Fruit fly (Drosophila melanogaster) whole organism, prepupa: ENCODE results near the gene CG43098.

ENCODE experiments used
- Blimp-1 ChIP-seq: fragments of 200-800 bp; sonication (Bioruptor generic); optimal IDR thresholded peaks from 3 replicates; lab custom pipeline; 2017; ENCODE audit warnings: missing biosample characterization, missing genetic modification characterization, mild to moderate bottlenecking, moderate library complexity, missing genetic modification reagents
- CG10631 ChIP-seq: fragments of 200-800 bp; sonication (Bioruptor generic); optimal IDR thresholded peaks from 2 replicates; lab custom pipeline; 2016; ENCODE audit warnings: missing biosample characterization, missing genetic modification characterization
- CG10669 ChIP-seq: fragments of 200-800 bp; sonication (Bioruptor generic); optimal IDR thresholded peaks from 3 replicates; lab custom pipeline; 2018; ENCODE audit warnings: missing biosample characterization, mild to moderate bottlenecking, missing genetic modification characterization, moderate library complexity
- CG11294 ChIP-seq: fragments of 200-800 bp; sonication (Bioruptor generic); IDR thresholded peaks from 2 replicates; pipeline ENCODE4 v1.3.6; 2022; ENCODE audit warnings: missing biosample characterization, missing genetic modification characterization
- CG11902 ChIP-seq: fragments of 200-800 bp; sonication (Bioruptor generic); optimal IDR thresholded peaks from 3 replicates; lab custom pipeline; 2016; ENCODE audit warnings: missing biosample characterization, missing genetic modification characterization
- CG15336 ChIP-seq: fragments of 200-800 bp; sonication (Bioruptor generic); IDR thresholded peaks from 2 replicates; pipeline ENCODE4 v1.3.6; 2022; ENCODE audit warnings: missing biosample characterization, missing genetic modification characterization
- CG1621 ChIP-seq: fragments of 200-800 bp; sonication (Bioruptor generic); optimal IDR thresholded peaks from 3 replicates; lab custom pipeline; 2018; ENCODE audit warnings: missing biosample characterization, mild to moderate bottlenecking, missing genetic modification characterization
- CG16779 ChIP-seq: fragments of 200-800 bp; sonication (Bioruptor generic); optimal IDR thresholded peaks from 3 replicates; lab custom pipeline; 2017; ENCODE audit warnings: missing biosample characterization, mild to moderate bottlenecking, missing genetic modification characterization
- CG3032 ChIP-seq: fragments of 200-800 bp; optimal IDR thresholded peaks from 2 replicates; lab custom pipeline; 2019; ENCODE audit warnings: missing biosample characterization, mild to moderate bottlenecking, missing genetic modification characterization, moderate library complexity
- CG31627 ChIP-seq: fragments of 200-800 bp; sonication (Bioruptor generic); optimal IDR thresholded peaks from 3 replicates; lab custom pipeline; 2016; ENCODE audit warnings: missing biosample characterization, missing genetic modification characterization
- CG32006 ChIP-seq: fragments of 200-800 bp; sonication (Bioruptor generic); optimal IDR thresholded peaks from 3 replicates; lab custom pipeline; 2017; ENCODE audit warnings: missing biosample characterization, mild to moderate bottlenecking, missing genetic modification characterization
- CG34406 ChIP-seq: fragments of 200-800 bp; sonication (Bioruptor generic); optimal IDR thresholded peaks from 3 replicates; lab custom pipeline; 2016; ENCODE audit warnings: missing biosample characterization, missing genetic modification characterization
- CG3919 ChIP-seq: fragments of 200-800 bp; sonication (Bioruptor generic); optimal IDR thresholded peaks from 3 replicates; lab custom pipeline; 2016; ENCODE audit warnings: missing biosample characterization, missing genetic modification characterization
- CG4318 ChIP-seq: fragments of 200-800 bp; sonication (Bioruptor generic); optimal IDR thresholded peaks from 3 replicates; lab custom pipeline; 2017; ENCODE audit warnings: missing biosample characterization, mild to moderate bottlenecking, missing genetic modification characterization
- CG6163 ChIP-seq: fragments of 200-800 bp; sonication (Bioruptor generic); IDR thresholded peaks from 3 replicates; pipeline ENCODE4 v1.3.6; 2022; ENCODE audit warnings: missing biosample characterization, missing genetic modification characterization
- CG6276 ChIP-seq: fragments of 200-800 bp; sonication (Bioruptor generic); optimal IDR thresholded peaks from 2 replicates; lab custom pipeline; 2017; ENCODE audit warnings: missing biosample characterization, mild to moderate bottlenecking, missing genetic modification characterization
- CG6792 ChIP-seq: fragments of 200-800 bp; sonication (Bioruptor generic); optimal IDR thresholded peaks from 3 replicates; lab custom pipeline; 2016; ENCODE audit warnings: missing biosample characterization, missing genetic modification characterization
- CG6808 ChIP-seq: fragments of 200-800 bp; sonication (Bioruptor generic); optimal IDR thresholded peaks from 3 replicates; lab custom pipeline; 2017; ENCODE audit warnings: missing biosample characterization, missing genetic modification characterization, mild to moderate bottlenecking, moderate library complexity, missing genetic modification reagents
- CG7368 ChIP-seq: fragments of 200-800 bp; sonication (Bioruptor generic); optimal IDR thresholded peaks from 3 replicates; lab custom pipeline; 2016; ENCODE audit warnings: missing biosample characterization, missing genetic modification characterization
- CG8119 ChIP-seq: fragments of 200-800 bp; sonication (Bioruptor generic); IDR thresholded peaks from 3 replicates; pipeline ENCODE4 v1.3.6; 2022; ENCODE audit warnings: missing biosample characterization, missing genetic modification characterization
- CG8632 ChIP-seq: fragments of 200-800 bp; sonication (Bioruptor generic); optimal IDR thresholded peaks from 3 replicates; lab custom pipeline; 2016; ENCODE audit warnings: missing biosample characterization, missing genetic modification characterization
- Eip75B ChIP-seq: fragments of 200-800 bp; sonication (Bioruptor generic); optimal IDR thresholded peaks from 3 replicates; lab custom pipeline; 2016; ENCODE audit warnings: missing biosample characterization, missing genetic modification characterization
- Eip78C ChIP-seq: fragments of 200-800 bp; sonication (Bioruptor generic); peaks from one replicate; lab custom pipeline; 2016; ENCODE audit warnings: missing biosample characterization, missing genetic modification characterization
- Ets21C ChIP-seq: fragments of 200-800 bp; sonication (Bioruptor generic); optimal IDR thresholded peaks from 3 replicates; lab custom pipeline; 2016; ENCODE audit warnings: missing biosample characterization, missing genetic modification characterization
- Ets96B ChIP-seq: fragments of 200-800 bp; optimal IDR thresholded peaks from 2 replicates; lab custom pipeline; 2019; ENCODE audit warnings: missing biosample characterization, mild to moderate bottlenecking, missing genetic modification characterization, moderate library complexity
- Gug ChIP-seq: fragments of 200-800 bp; sonication (Bioruptor generic); IDR thresholded peaks from 2 replicates; pipeline ENCODE4 v1.3.6; 2022; ENCODE audit warnings: missing biosample characterization, missing genetic modification characterization
- Hr38 ChIP-seq: sonication (Bioruptor generic); optimal IDR thresholded peaks from 2 replicates; lab custom pipeline; 2016; ENCODE audit warnings: missing biosample characterization, missing genetic modification characterization
- Hr4 ChIP-seq: fragments of 200-800 bp; sonication (Bioruptor generic); optimal IDR thresholded peaks from 3 replicates; lab custom pipeline; 2016; ENCODE audit warnings: missing biosample characterization, missing genetic modification characterization
- Lpt ChIP-seq: fragments of 200-800 bp; sonication (Bioruptor generic); optimal IDR thresholded peaks from 3 replicates; lab custom pipeline; 2016; ENCODE audit warnings: missing biosample characterization, missing genetic modification characterization
- OdsH ChIP-seq: fragments of 200-800 bp; sonication (Bioruptor generic); optimal IDR thresholded peaks from 3 replicates; lab custom pipeline; 2016; ENCODE audit warnings: missing biosample characterization, missing genetic modification characterization
- Sox102F ChIP-seq: fragments of 200-800 bp; sonication (Bioruptor generic); optimal IDR thresholded peaks from 2 replicates; lab custom pipeline; 2016; ENCODE audit warnings: missing biosample characterization, mild to moderate bottlenecking, missing genetic modification characterization
- Sox15 ChIP-seq: fragments of 200-800 bp; sonication (Bioruptor generic); optimal IDR thresholded peaks from 3 replicates; lab custom pipeline; 2016; ENCODE audit warnings: missing biosample characterization, missing genetic modification characterization
- achi ChIP-seq: fragments of 200-800 bp; sonication (Bioruptor generic); optimal IDR thresholded peaks from 3 replicates; lab custom pipeline; 2016; ENCODE audit warnings: missing biosample characterization, missing genetic modification characterization
- acj6 ChIP-seq: fragments of 200-800 bp; sonication (Bioruptor generic); optimal IDR thresholded peaks from 3 replicates; lab custom pipeline; 2016; ENCODE audit warnings: missing biosample characterization, missing genetic modification characterization
- cyc ChIP-seq: fragments of 200-800 bp; sonication (Bioruptor generic); optimal IDR thresholded peaks from 3 replicates; lab custom pipeline; 2016; ENCODE audit warnings: missing biosample characterization, missing genetic modification characterization
- dac ChIP-seq: fragments of 200-800 bp; sonication (Bioruptor generic); optimal IDR thresholded peaks from 2 replicates; lab custom pipeline; 2017; ENCODE audit warnings: missing biosample characterization, mild to moderate bottlenecking, missing genetic modification characterization
- dsx ChIP-seq: fragments of 200-800 bp; optimal IDR thresholded peaks from 3 replicates; lab custom pipeline; 2019; ENCODE audit warnings: missing biosample characterization, mild to moderate bottlenecking, missing genetic modification characterization, moderate library complexity; ENCODE audit not compliant: poor library complexity, severe bottlenecking
- eg ChIP-seq: fragments of 200-800 bp; sonication (Bioruptor generic); IDR thresholded peaks from 3 replicates; pipeline ENCODE4 v1.3.6; 2022; ENCODE audit warnings: missing biosample characterization, missing genetic modification characterization
- fd59A ChIP-seq: fragments of 200-800 bp; sonication (Bioruptor generic); optimal IDR thresholded peaks from 2 replicates; lab custom pipeline; 2017; ENCODE audit warnings: missing biosample characterization, mild to moderate bottlenecking, missing genetic modification characterization, missing genetic modification reagents
- fkh ChIP-seq: fragments of 200-800 bp; sonication (Bioruptor generic); optimal IDR thresholded peaks from 3 replicates; lab custom pipeline; 2017; ENCODE audit warnings: missing biosample characterization, mild to moderate bottlenecking, missing genetic modification characterization, moderate library complexity
- net ChIP-seq: fragments of 200-800 bp; sonication (Bioruptor generic); optimal IDR thresholded peaks from 3 replicates; lab custom pipeline; 2016; ENCODE audit warnings: missing biosample characterization, missing genetic modification characterization
- salr ChIP-seq, 2 experiments: fragments of 200-800 bp; sonication (Bioruptor generic); optimal IDR thresholded peaks; 3 replicates each; lab custom pipeline; 2016 to 2018; ENCODE audit warnings: missing biosample characterization in 2 of 2, missing genetic modification characterization in 2 of 2, mild to moderate bottlenecking in 1 of 2
- spab ChIP-seq: fragments of 200-800 bp; sonication (Bioruptor generic); optimal IDR thresholded peaks from 2 replicates; lab custom pipeline; 2017; ENCODE audit warnings: missing biosample characterization, mild to moderate bottlenecking, missing genetic modification characterization, missing genetic modification reagents
- ss ChIP-seq, 2 experiments: fragments of 200-800 bp; sonication (Bioruptor generic); optimal IDR thresholded peaks; 2 replicates in 1 of 2; 3 replicates in 1 of 2; lab custom pipeline; 2017 to 2018; ENCODE audit warnings: mild to moderate bottlenecking in 2 of 2, missing biosample characterization in 2 of 2, missing genetic modification characterization in 2 of 2, moderate library complexity in 1 of 2
- svp ChIP-seq: fragments of 200-800 bp; sonication (Bioruptor generic); peaks from one replicate; lab custom pipeline; 2016; ENCODE audit warnings: missing biosample characterization, missing genetic modification characterization
- topi ChIP-seq: fragments of 200-800 bp; sonication (Bioruptor generic); optimal IDR thresholded peaks from 3 replicates; lab custom pipeline; 2016; ENCODE audit warnings: missing biosample characterization, missing genetic modification characterization
- vri ChIP-seq: fragments of 200-800 bp; sonication (Bioruptor generic); optimal IDR thresholded peaks from 3 replicates; lab custom pipeline; 2016; ENCODE audit warnings: missing biosample characterization, mild to moderate bottlenecking, missing genetic modification characterization

Gene CG43098

dm6 chr3L:3626069-3626468 lies 32.8 kb upstream of the CG43098 start, which contains the start of gene dar1 (continued):
- TF ChIP-seq dsx (GFP tag; lab: Kevin White, UChicago) = peak; percentile 18
- no peak for TF ChIP-seq Lpt
- TF ChIP-seq OdsH (GFP tag; lab: Kevin White, UChicago) = no peak
- no peak for TF ChIP-seq salr (GFP tag; optimal IDR thresholded peaks at IDR 0.05; lab: Kevin White, UChicago)
- TF ChIP-seq Eip75B = no peak
- TF ChIP-seq eg = peak; percentile 51; the same call in 1 of the 3 replicates
- no peak for TF ChIP-seq CG11902
- TF ChIP-seq, all 60 proteins: peak for 15

- TF ChIP-seq eg (peak; percentile 87), CG3919 (GFP tag; lab: Kevin White, UChicago) (peak; percentile 58), Eip75B (no peak), CG32006 (GFP tag; lab: Kevin White, UChicago) (peak; percentile 91), Sox15 (GFP tag; lab: Kevin White, UChicago) (peak; percentile 57), achi (GFP tag; lab: Kevin White, UChicago) (peak; percentile 70), CG11902 (peak; percentile 10), Blimp-1 (GFP tag; lab: Kevin White, UChicago) (no peak), Sox102F (GFP tag; lab: Kevin White, UChicago) (no peak), acj6 (GFP tag; lab: Kevin White, UChicago) (peak; percentile 67), CG10669 (GFP tag; lab: Kevin White, UChicago) (peak; percentile 22), CG8632 (peak; percentile 45), Ets21C (GFP tag; lab: Kevin White, UChicago) (no peak), Ets96B (tag; lab: Kevin White, UChicago) (peak; percentile 43), vri (GFP tag; lab: Kevin White, UChicago) (no peak), CG16779 (tag; lab: Kevin White, UChicago) (peak; percentile 27), CG6163 (GFP tag; lab: Robert Waterston, UW) (peak; percentile 78), CG34406 (GFP tag; lab: Kevin White, UChicago) (peak; percentile 47), Eip78C (GFP tag; lab: Kevin White, UChicago) (peak; percentile 20), CG1621 (tag; lab: Kevin White, UChicago) (peak; percentile 26), CG4318 (peak; percentile 83), CG31627 (GFP tag; lab: Kevin White, UChicago) (no peak), spab (GFP tag; lab: Kevin White, UChicago) (peak; percentile 60), CG11294 (GFP tag; lab: Robert Waterston, UW) (peak; percentile 88), CG15336 (GFP tag; lab: Robert Waterston, UW) (peak; percentile 90), fkh (GFP tag; lab: Kevin White, UChicago) (peak; percentile 11), Hr4 (GFP tag; lab: Kevin White, UChicago) (peak; percentile 30), CG8119 (GFP tag; lab: Robert Waterston, UW) (peak; percentile 89), CG6808 (GFP tag; lab: Kevin White, UChicago) (peak; percentile 47), ss (GFP tag; optimal IDR thresholded peaks at IDR 0.05; lab: Kevin White, UChicago) (peak; percentile 37 to 71), fd59A (GFP tag; lab: Kevin White, UChicago) (peak; percentile 69), CG6276 (GFP tag; lab: Kevin White, UChicago) (peak; percentile 74), dac (peak; percentile 84), cyc (GFP tag; lab: Kevin White, UChicago) (no peak), Hr38 (GFP tag; lab: Kevin White, UChicago) (no peak), CG10631 (GFP tag; lab: Kevin White, UChicago) (peak; percentile 54), OdsH (GFP tag; lab: Kevin White, UChicago) (peak; percentile 74), CG7368 (GFP tag; lab: Kevin White, UChicago) (no peak), svp (GFP tag; lab: Kevin White, UChicago) (no peak), topi (GFP tag; lab: Kevin White, UChicago) (no peak), salr (GFP tag; optimal IDR thresholded peaks at IDR 0.05; lab: Kevin White, UChicago) (peak; percentile 37 to 49), CG6792 (GFP tag; lab: Kevin White, UChicago) (peak; percentile 60), net (GFP tag; lab: Kevin White, UChicago) (peak; percentile 72), dsx (GFP tag; lab: Kevin White, UChicago) (peak; percentile 40), Gug (GFP tag; lab: Robert Waterston, UW) (peak; percentile 85), Lpt (peak; percentile 58), CG3032 (tag; lab: Kevin White, UChicago) (peak; percentile 48)
Measured at dm6 chr3L:3632500-3633183, 26.2 kb upstream of the CG43098 start.
